Worm (Caenorhabditis elegans): ENCODE data around the gene C35B1.2.

- TF ChIP-seq elt-3 (tag; optimal IDR thresholded peaks at IDR 0.05): no peak
- TF ChIP-seq nhr-28 (tag; optimal IDR thresholded peaks at IDR 0.05): no peak
- TF ChIP-seq nhr-76 (tag; optimal IDR thresholded peaks at IDR 0.05): no peak
- no peak for TF ChIP-seq ztf-11 (tag; optimal IDR thresholded peaks at IDR 0.05)
- no peak for TF ChIP-seq unc-39 (tag; optimal IDR thresholded peaks at IDR 0.05)
- TF ChIP-seq M03D4.4 (tag; optimal IDR thresholded peaks at IDR 0.05): no peak
- no peak for TF ChIP-seq snpc-4 (tag; optimal IDR thresholded peaks at IDR 0.05)
- TF ChIP-seq nhr-12 (tag; optimal IDR thresholded peaks at IDR 0.05): no peak
- TF ChIP-seq sptf-1 (tag; optimal IDR thresholded peaks at IDR 0.05): no peak
- TF ChIP-seq ces-1 (GFP tag; optimal IDR thresholded peaks at IDR 0.05): no peak
- TF ChIP-seq mep-1 (tag; optimal IDR thresholded peaks at IDR 0.05): no peak
- TF ChIP-seq nhr-2 (tag; optimal IDR thresholded peaks at IDR 0.05): no peak
- no peak for TF ChIP-seq unc-62 (GFP tag; optimal IDR thresholded peaks at IDR 0.05)
- no peak for TF ChIP-seq mab-5 (tag; optimal IDR thresholded peaks at IDR 0.05)
Measured at ce11 chrIV:4102720-4103119, 16.7 kb downstream of the C35B1.2 start, which contains the start of gene ubc-1.
